Fruit fly (Drosophila melanogaster) whole organism, embryonic: ENCODE measurements around the gene Trs23.

ENCODE experiments used
- Bdp1 ChIP-seq: fragments of 200-800 bp; sonication (Bioruptor generic); optimal IDR thresholded peaks from 3 replicates; lab custom pipeline; 2016; ENCODE audit warnings: missing biosample characterization, missing genetic modification characterization
- C15 ChIP-seq: fragments of 200-800 bp; sonication (Bioruptor generic); IDR thresholded peaks from 3 replicates; pipeline ENCODE4 v1.3.6; 2022; ENCODE audit warnings: missing biosample characterization, missing genetic modification characterization
- CG11247 ChIP-seq: fragments of 200-800 bp; sonication (Bioruptor generic); IDR thresholded peaks from 2 replicates; pipeline ENCODE4 v1.3.6; 2022; ENCODE audit warnings: missing biosample characterization, missing genetic modification characterization
- CG12219 ChIP-seq: fragments of 200-800 bp; sonication (Bioruptor generic); optimal IDR thresholded peaks from 3 replicates; lab custom pipeline; 2018; ENCODE audit warnings: missing biosample characterization, mild to moderate bottlenecking, missing genetic modification characterization
- CG13287 ChIP-seq: fragments of 200-800 bp; sonication (Bioruptor generic); IDR thresholded peaks from 2 replicates; pipeline ENCODE4 v1.3.6; 2022; ENCODE audit warnings: missing biosample characterization, missing genetic modification characterization; ENCODE audit not compliant: partially characterized antibody
- CG13775 ChIP-seq: fragments of 200-800 bp; sonication (Bioruptor generic); optimal IDR thresholded peaks from 3 replicates; lab custom pipeline; 2017; ENCODE audit warnings: missing biosample characterization, mild to moderate bottlenecking, missing genetic modification characterization
- CG1603 ChIP-seq: fragments of 200-800 bp; sonication (Bioruptor generic); optimal IDR thresholded peaks from 2 replicates; lab custom pipeline; 2019; ENCODE audit warnings: missing biosample characterization, mild to moderate bottlenecking, missing genetic modification characterization, moderate library complexity
- CG16863 ChIP-seq: fragments of 200-800 bp; sonication (Bioruptor generic); optimal IDR thresholded peaks from 3 replicates; lab custom pipeline; 2016; ENCODE audit warnings: missing biosample characterization, missing genetic modification characterization
- CG17802 ChIP-seq: fragments of 200-800 bp; sonication (Bioruptor generic); optimal IDR thresholded peaks from 2 replicates; lab custom pipeline; 2018; ENCODE audit warnings: missing biosample characterization, mild to moderate bottlenecking, missing genetic modification characterization, moderate library complexity
- CG1832 ChIP-seq: fragments of 200-800 bp; sonication (Bioruptor generic); optimal IDR thresholded peaks from 2 replicates; lab custom pipeline; 2017; ENCODE audit warnings: missing biosample characterization, mild to moderate bottlenecking, missing genetic modification characterization, inconsistent platforms
- CG2712 ChIP-seq: fragments of 200-800 bp; optimal IDR thresholded peaks from 3 replicates; lab custom pipeline; 2019; ENCODE audit warnings: missing biosample characterization, mild to moderate bottlenecking, missing genetic modification characterization, moderate library complexity
- CG34224 ChIP-seq: fragments of 200-800 bp; sonication (Bioruptor generic); IDR thresholded peaks from 3 replicates; pipeline ENCODE4 v1.3.6; 2022; ENCODE audit warnings: missing biosample characterization, missing genetic modification characterization; ENCODE audit not compliant: partially characterized antibody
- CG5180 ChIP-seq: fragments of 200-800 bp; sonication (Bioruptor generic); optimal IDR thresholded peaks from 3 replicates; lab custom pipeline; 2017; ENCODE audit warnings: missing biosample characterization, missing genetic modification characterization, mild to moderate bottlenecking, moderate library complexity, missing genetic modification reagents
- CG5245 ChIP-seq: fragments of 200-800 bp; sonication (Bioruptor generic); optimal IDR thresholded peaks from 3 replicates; lab custom pipeline; 2016; ENCODE audit warnings: missing biosample characterization, missing genetic modification characterization
- CG6272 ChIP-seq: fragments of 200-800 bp; sonication (Bioruptor generic); IDR thresholded peaks from 2 replicates; pipeline ENCODE4 v1.3.6; 2022; ENCODE audit warnings: missing biosample characterization, missing genetic modification characterization
- CG6654 ChIP-seq: fragments of 200-800 bp; sonication (Bioruptor generic); optimal IDR thresholded peaks from 2 replicates; lab custom pipeline; 2017; ENCODE audit warnings: missing biosample characterization, mild to moderate bottlenecking, missing genetic modification characterization
- CG7987 ChIP-seq: fragments of 200-800 bp; sonication (Bioruptor generic); optimal IDR thresholded peaks from 2 replicates; lab custom pipeline; 2018; ENCODE audit warnings: missing biosample characterization, mild to moderate bottlenecking, missing genetic modification characterization, moderate library complexity
- CG8478 ChIP-seq: fragments of >200 bp; optimal IDR thresholded peaks from 2 replicates; lab custom pipeline; 2018
- CoRest ChIP-seq: fragments of 200-800 bp; sonication (Bioruptor generic); optimal IDR thresholded peaks from 3 replicates; lab custom pipeline; 2018; ENCODE audit warnings: missing biosample characterization, mild to moderate bottlenecking, missing genetic modification characterization, moderate library complexity
- D19B ChIP-seq: fragments of 200-800 bp; sonication (Bioruptor generic); optimal IDR thresholded peaks from 2 replicates; lab custom pipeline; 2017; ENCODE audit warnings: missing biosample characterization, mild to moderate bottlenecking, missing genetic modification characterization
- Doc3 ChIP-seq: fragments of 200-800 bp; sonication (Bioruptor generic); IDR thresholded peaks from 3 replicates; pipeline ENCODE4 v1.3.6; 2022; ENCODE audit warnings: missing biosample characterization, missing genetic modification characterization; ENCODE audit not compliant: partially characterized antibody
- Hr3 ChIP-seq: fragments of 200-800 bp; sonication (Bioruptor generic); optimal IDR thresholded peaks from 3 replicates; lab custom pipeline; 2016; ENCODE audit warnings: missing biosample characterization, missing genetic modification characterization
- Hr39 ChIP-seq: fragments of >200 bp; optimal IDR thresholded peaks from 2 replicates; lab custom pipeline; 2017
- MESR4 ChIP-seq: fragments of 200-800 bp; sonication (Bioruptor generic); optimal IDR thresholded peaks from 2 replicates; lab custom pipeline; 2018; ENCODE audit warnings: missing biosample characterization, mild to moderate bottlenecking, missing genetic modification characterization, moderate library complexity
- NfI ChIP-seq: fragments of 200-800 bp; sonication (Bioruptor generic); optimal IDR thresholded peaks from 3 replicates; lab custom pipeline; 2018; ENCODE audit warnings: missing biosample characterization, mild to moderate bottlenecking, missing genetic modification characterization, moderate library complexity
- Oli ChIP-seq: fragments of 200-800 bp; sonication (Bioruptor generic); optimal IDR thresholded peaks from 2 replicates; lab custom pipeline; 2018; ENCODE audit warnings: missing biosample characterization, mild to moderate bottlenecking, missing genetic modification characterization, moderate library complexity
- Ravus ChIP-seq: fragments of 200-800 bp; sonication (Bioruptor generic); IDR thresholded peaks from 2 replicates; pipeline ENCODE4 v1.3.6; 2022; ENCODE audit warnings: missing biosample characterization, missing genetic modification characterization
- ara ChIP-seq: fragments of 200-800 bp; sonication (Bioruptor generic); IDR thresholded peaks from 2 replicates; pipeline ENCODE4 v1.3.6; 2022; ENCODE audit warnings: missing biosample characterization, missing genetic modification characterization
- az2 ChIP-seq: fragments of 200-800 bp; sonication (Bioruptor generic); optimal IDR thresholded peaks from 3 replicates; lab custom pipeline; 2016; ENCODE audit warnings: missing biosample characterization, missing genetic modification characterization
- bab2 ChIP-seq: fragments of 200-800 bp; sonication (Bioruptor generic); optimal IDR thresholded peaks from 2 replicates; lab custom pipeline; 2016; ENCODE audit warnings: missing biosample characterization, missing genetic modification characterization
- bbx ChIP-seq: fragments of 200-800 bp; sonication (Bioruptor generic); IDR thresholded peaks from 2 replicates; pipeline ENCODE4 v1.3.6; 2022; ENCODE audit warnings: missing biosample characterization, missing genetic modification characterization; ENCODE audit not compliant: partially characterized antibody
- chm ChIP-seq: fragments of 200-800 bp; sonication (Bioruptor generic); IDR thresholded peaks from 2 replicates; pipeline ENCODE4 v1.3.6; 2022; ENCODE audit warnings: missing biosample characterization, missing genetic modification characterization
- ems ChIP-seq: fragments of 200-800 bp; sonication (Bioruptor generic); optimal IDR thresholded peaks from 3 replicates; lab custom pipeline; 2016; ENCODE audit warnings: missing biosample characterization, missing genetic modification characterization
- ewg ChIP-seq: fragments of 200-800 bp; sonication (Bioruptor generic); optimal IDR thresholded peaks from 3 replicates; lab custom pipeline; 2017; ENCODE audit warnings: mild to moderate bottlenecking, missing biosample characterization, missing genetic modification reagents, missing genetic modification characterization
- eyg ChIP-seq: fragments of 200-800 bp; sonication (Bioruptor generic); optimal IDR thresholded peaks from 3 replicates; lab custom pipeline; 2016; ENCODE audit warnings: missing biosample characterization, missing genetic modification characterization
- gem ChIP-seq: fragments of 200-800 bp; sonication (Bioruptor generic); optimal IDR thresholded peaks from 2 replicates; lab custom pipeline; 2019; ENCODE audit warnings: missing biosample characterization, mild to moderate bottlenecking, missing genetic modification characterization, moderate library complexity
- h ChIP-seq: fragments of >200 bp; optimal IDR thresholded peaks from 2 replicates; lab custom pipeline; 2017
- inv ChIP-seq: fragments of 200-800 bp; sonication (Bioruptor generic); IDR thresholded peaks from 2 replicates; pipeline ENCODE4 v1.3.6; 2022; ENCODE audit warnings: missing biosample characterization, missing genetic modification characterization; ENCODE audit not compliant: partially characterized antibody
- nmo ChIP-seq: fragments of 200-800 bp; sonication (Bioruptor generic); optimal IDR thresholded peaks from 2 replicates; lab custom pipeline; 2018; ENCODE audit warnings: missing biosample characterization, mild to moderate bottlenecking, missing genetic modification characterization, moderate library complexity
- pzg ChIP-seq: fragments of 200-800 bp; sonication (Bioruptor generic); optimal IDR thresholded peaks from 3 replicates; lab custom pipeline; 2018; ENCODE audit warnings: missing biosample characterization, mild to moderate bottlenecking, missing genetic modification characterization, moderate library complexity
- schlank ChIP-seq: fragments of 200-800 bp; sonication (Bioruptor generic); optimal IDR thresholded peaks from 2 replicates; lab custom pipeline; 2018; ENCODE audit warnings: missing biosample characterization, mild to moderate bottlenecking, missing genetic modification characterization
- sens-2 ChIP-seq: fragments of 200-800 bp; sonication (Bioruptor generic); IDR thresholded peaks from 2 replicates; pipeline ENCODE4 v1.3.6; 2022; ENCODE audit warnings: missing biosample characterization, missing genetic modification characterization
- sna ChIP-seq: fragments of 200-800 bp; sonication (Bioruptor generic); IDR thresholded peaks from 2 replicates; pipeline ENCODE4 v1.3.6; 2022; ENCODE audit warnings: missing biosample characterization, missing genetic modification characterization; ENCODE audit not compliant: partially characterized antibody
- sqz ChIP-seq: fragments of 200-800 bp; sonication (Bioruptor generic); optimal IDR thresholded peaks from 3 replicates; lab custom pipeline; 2018; ENCODE audit warnings: missing biosample characterization, mild to moderate bottlenecking, missing genetic modification characterization
- ssp ChIP-seq: fragments of 200-800 bp; sonication (Bioruptor generic); IDR thresholded peaks from 2 replicates; pipeline ENCODE4 v1.3.6; 2022; ENCODE audit warnings: missing biosample characterization, missing genetic modification characterization
- tin ChIP-seq: fragments of 200-800 bp; sonication (Bioruptor generic); optimal IDR thresholded peaks from 3 replicates; lab custom pipeline; 2016; ENCODE audit warnings: missing biosample characterization, missing genetic modification characterization
- tio ChIP-seq: fragments of 200-800 bp; sonication (Bioruptor generic); optimal IDR thresholded peaks from 2 replicates; lab custom pipeline; 2017; ENCODE audit warnings: missing biosample characterization, missing genetic modification characterization, inconsistent platforms
- tll ChIP-seq, 2 experiments: fragments of 200-800 bp in 1 of 2; fragments of >200 bp in 1 of 2; sonication (Bioruptor generic) in 1 of 2; optimal IDR thresholded peaks; 2 replicates each; lab custom pipeline; 2017 to 2019; ENCODE audit warnings: missing biosample characterization in 2 of 2, missing genetic modification characterization in 2 of 2, mild to moderate bottlenecking in 1 of 2, moderate library complexity in 1 of 2
- ttk ChIP-seq: fragments of 200-800 bp; sonication (Bioruptor generic); IDR thresholded peaks from 2 replicates; pipeline ENCODE4 v2.1.2; 2022; ENCODE audit warnings: missing biosample characterization, missing genetic modification characterization
- z ChIP-seq: fragments of 200-800 bp; sonication (Bioruptor generic); IDR thresholded peaks from 3 replicates; pipeline ENCODE4 v1.3.6; 2022; ENCODE audit warnings: missing biosample characterization, missing genetic modification characterization
- zf30C ChIP-seq: fragments of 200-800 bp; sonication (Bioruptor generic); optimal IDR thresholded peaks from 3 replicates; lab custom pipeline; 2018; ENCODE audit warnings: missing biosample characterization, mild to moderate bottlenecking, missing genetic modification characterization

Gene Trs23

DNA sequence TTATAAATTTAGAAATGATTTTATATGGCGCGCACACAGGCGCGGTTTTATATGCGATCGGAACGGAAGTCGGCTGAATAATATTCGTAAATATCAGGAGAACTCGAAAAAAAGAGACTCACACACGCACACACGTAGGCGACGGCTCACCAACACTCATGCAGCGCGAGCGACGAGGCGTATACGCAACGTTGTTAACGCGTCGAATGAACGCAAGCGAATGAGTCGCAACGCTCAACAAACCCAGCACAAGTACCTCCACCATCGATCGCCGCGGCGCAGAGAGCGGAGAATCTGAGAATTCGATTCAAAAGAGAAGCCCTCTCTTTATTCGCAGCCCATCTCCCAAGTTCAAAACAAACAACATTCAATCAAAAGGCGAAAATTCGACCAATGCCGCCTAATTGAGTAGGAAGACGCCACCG, 49.6 kb downstream of the Trs23 start (continued):
- TF ChIP-seq sqz (GFP tag; lab: Kevin White, UChicago) (peak; percentile 55), C15 (GFP tag; lab: Robert Waterston, UW) (no peak), CG12219 (no peak), CG13287 (GFP tag; lab: Robert Waterston, UW) (peak; percentile 60; the same call in 1 of the 2 replicates), CG5180 (GFP tag; lab: Kevin White, UChicago) (no peak), CG7987 (GFP tag; lab: Kevin White, UChicago) (peak; percentile 70), tll (GFP tag; optimal IDR thresholded peaks at IDR 0.05; lab: Kevin White, UChicago) (no peak), Doc3 (GFP tag; lab: Robert Waterston, UW) (no peak), z (GFP tag; lab: Robert Waterston, UW) (peak; percentile 75; the same call in 2 of the 3 replicates), CG6654 (no peak), Hr3 (GFP tag; lab: Kevin White, UChicago) (no peak), nmo (GFP tag; lab: Kevin White, UChicago) (no peak), CG16863 (no peak), zf30C (GFP tag; lab: Kevin White, UChicago) (no peak), CG1832 (GFP tag; lab: Kevin White, UChicago) (no peak), Ravus (peak; percentile 34; the same call in 1 of the 2 replicates), CG34224 (peak; percentile 60), Oli (tag; lab: Kevin White, UChicago) (no peak), ara (GFP tag; lab: Robert Waterston, UW) (0 out of 2 replicates have a peak, but pooled peaks have one; percentile 28), ttk (no peak), ssp (GFP tag; lab: Robert Waterston, UW) (no peak), inv (GFP tag; lab: Robert Waterston, UW) (no peak; the same call in 1 of the 2 replicates), CG2712 (peak; percentile 7), CG13775 (no peak), tin (no peak), CG8478 (lab: Kevin White, UChicago) (no peak), sna (GFP tag; lab: Robert Waterston, UW) (peak; percentile 47; the same call in 1 of the 2 replicates), D19B (no peak), NfI (GFP tag; lab: Kevin White, UChicago) (peak; percentile 7), schlank (no peak), gem (tag; lab: Kevin White, UChicago) (no peak), MESR4 (GFP tag; lab: Kevin White, UChicago) (no peak), CG17802 (no peak), bbx (peak; percentile 62; the same call in 1 of the 2 replicates), eyg (GFP tag; lab: Kevin White, UChicago) (peak; percentile 37), tio (GFP tag; lab: Kevin White, UChicago) (no peak), az2 (GFP tag; lab: Kevin White, UChicago) (no peak), CG1603 (tag; lab: Kevin White, UChicago) (no peak), CoRest (tag; lab: Kevin White, UChicago) (no peak), Hr39 (lab: Kevin White, UChicago) (no peak), CG6272 (GFP tag; lab: Robert Waterston, UW) (no peak), sens-2 (0 out of 2 replicates have a peak, but pooled peaks have one; percentile 39), Bdp1 (GFP tag; lab: Kevin White, UChicago) (no peak), ems (no peak), CG5245 (no peak), h (lab: Kevin White, UChicago) (no peak), CG11247 (GFP tag; lab: Robert Waterston, UW) (no peak), bab2 (no peak), chm (peak; percentile 89), pzg (GFP tag; lab: Kevin White, UChicago) (peak; percentile 4), ewg (no peak)
